Worm (Caenorhabditis elegans): ENCODE data around the gene Y37E11AL.2.

Y37E11AL.2 gene

ce11 chrIV:3740830-3741477 is 42.7 kb downstream of the Y37E11AL.2 start, which contains the start of gene nape-1 (continued):
- no peak for TF ChIP-seq nhr-90 (tag; optimal IDR thresholded peaks at IDR 0.05; ENCODE audit: poor library complexity)
- TF ChIP-seq rnt-1 (tag; optimal IDR thresholded peaks at IDR 0.05) = no peak
- no peak for TF ChIP-seq zip-4 (GFP tag; optimal IDR thresholded peaks at IDR 0.05)
- TF ChIP-seq ceh-82 (tag; optimal IDR thresholded peaks at IDR 0.05) = peak in 1 of 3 experiments; percentile 54
- no peak for TF ChIP-seq unc-30 (tag; optimal IDR thresholded peaks at IDR 0.05)
- no peak for TF ChIP-seq irx-1 (tag; optimal IDR thresholded peaks at IDR 0.05)
- no peak for TF ChIP-seq elt-2 (tag; optimal IDR thresholded peaks at IDR 0.05)
- peak; percentile 41 for TF ChIP-seq nhr-71 (tag; optimal IDR thresholded peaks at IDR 0.05)
- TF ChIP-seq nhr-76 (tag; optimal IDR thresholded peaks at IDR 0.05) = no peak
- TF ChIP-seq xbp-1 (tag; optimal IDR thresholded peaks at IDR 0.05) = peak; percentile 5
- no peak; the same call in 1 of the 2 replicates for TF ChIP-seq nhr-19 (GFP tag; conservative IDR thresholded peaks at IDR 0.05)
- TF ChIP-seq egl-27 (tag; optimal IDR thresholded peaks at IDR 0.05) = no peak
- peak; percentile 47 for TF ChIP-seq fkh-8 (tag; optimal IDR thresholded peaks at IDR 0.05)
- no peak for TF ChIP-seq aha-1 (tag; optimal IDR thresholded peaks at IDR 0.05)
- no peak for TF ChIP-seq C16A3.4 (tag; optimal IDR thresholded peaks at IDR 0.05)
- TF ChIP-seq nhr-237 (tag; optimal IDR thresholded peaks at IDR 0.05) = no peak
- TF ChIP-seq nhr-77 (tag; optimal IDR thresholded peaks at IDR 0.05) = peak; percentile 77
- TF ChIP-seq aly-2 (tag; optimal IDR thresholded peaks at IDR 0.05) = no peak
- no peak for TF ChIP-seq C34B4.2 (tag; optimal IDR thresholded peaks at IDR 0.05)
- TF ChIP-seq unc-62 (GFP tag; optimal IDR thresholded peaks at IDR 0.05) = no peak
- no peak for TF ChIP-seq efl-3 (GFP tag; optimal IDR thresholded peaks at IDR 0.05)
- peak in 1 of 2 experiments; percentile 64 for TF ChIP-seq mdl-1 (tag; optimal IDR thresholded peaks at IDR 0.05)
- TF ChIP-seq dsc-1 (tag; optimal IDR thresholded peaks at IDR 0.05) = no peak
- TF ChIP-seq nhr-20 (tag; optimal IDR thresholded peaks at IDR 0.05) = peak; percentile 18
- no peak for TF ChIP-seq unc-130 (tag; optimal IDR thresholded peaks at IDR 0.05)
- TF ChIP-seq sup-37 (GFP tag; optimal IDR thresholded peaks at IDR 0.05) = no peak
- TF ChIP-seq hpl-2 (GFP tag; optimal IDR thresholded peaks at IDR 0.05) = no peak
- no peak for TF ChIP-seq nhr-11 (tag; optimal IDR thresholded peaks at IDR 0.05)
- TF ChIP-seq snu-23 (GFP tag; optimal IDR thresholded peaks at IDR 0.05) = peak; percentile 31
- TF ChIP-seq tlp-1 (tag; optimal IDR thresholded peaks at IDR 0.05) = no peak
- no peak for TF ChIP-seq fos-1 (tag; optimal IDR thresholded peaks at IDR 0.05)
- no peak for TF ChIP-seq C04F5.9 (tag; optimal IDR thresholded peaks at IDR 0.05)
- TF ChIP-seq lin-13 (GFP tag; optimal IDR thresholded peaks at IDR 0.05) = no peak
- TF ChIP-seq lin-39 (tag; optimal IDR thresholded peaks at IDR 0.05) = no peak
- TF ChIP-seq fkh-4 (tag; optimal IDR thresholded peaks at IDR 0.05; ENCODE audit: borderline replicate concordance) = no peak
- no peak for TF ChIP-seq pqm-1 (tag; optimal IDR thresholded peaks at IDR 0.05)
- no peak for TF ChIP-seq egl-13 (tag; optimal IDR thresholded peaks at IDR 0.05)
- no peak for TF ChIP-seq skn-1 (tag; optimal IDR thresholded peaks at IDR 0.05)

ce11 chrIV:3741874-3742273 is 43.6 kb downstream of the Y37E11AL.2 start:
- TF ChIP-seq efl-1 (optimal IDR thresholded peaks at IDR 0.05) (no peak), efl-1 (GFP tag; optimal IDR thresholded peaks at IDR 0.05 in 1 of 2) (peak in 1 of 2 experiments; percentile 87), fos-1 (tag; optimal IDR thresholded peaks at IDR 0.05) (no peak), lin-35 (GFP tag; optimal IDR thresholded peaks at IDR 0.05) (no peak)

ce11 chrIV:3742426-3742839 is 44.1 kb downstream of the Y37E11AL.2 start:
- TF ChIP-seq pqm-1 (tag; optimal IDR thresholded peaks at IDR 0.05) = peak; percentile 17
- TF ChIP-seq ces-1 (GFP tag; optimal IDR thresholded peaks at IDR 0.05) = no peak
- TF ChIP-seq nhr-11 (tag; optimal IDR thresholded peaks at IDR 0.05) = peak; percentile 72
- TF ChIP-seq swsn-7 (tag; optimal IDR thresholded peaks at IDR 0.05) = peak; percentile 89
- peak; percentile 52 to 65 (median 61) for TF ChIP-seq dpl-1 (GFP tag; optimal IDR thresholded peaks at IDR 0.05)
- no peak for TF ChIP-seq nhr-28 (tag; optimal IDR thresholded peaks at IDR 0.05)
- peak; percentile 75 for TF ChIP-seq nhr-90 (tag; optimal IDR thresholded peaks at IDR 0.05; ENCODE audit: poor library complexity)
- peak; percentile 39 for TF ChIP-seq aha-1 (tag; optimal IDR thresholded peaks at IDR 0.05)
- no peak for TF ChIP-seq alr-1 (tag; optimal IDR thresholded peaks at IDR 0.05; ENCODE audit: borderline replicate concordance)
- TF ChIP-seq snpc-4 (tag; optimal IDR thresholded peaks at IDR 0.05) = peak; percentile 61
- peak; percentile 76 for TF ChIP-seq xbp-1 (tag; optimal IDR thresholded peaks at IDR 0.05)
- TF ChIP-seq fos-1 (tag; optimal IDR thresholded peaks at IDR 0.05) = peak; percentile 84
- TF ChIP-seq lsy-2 (tag; optimal IDR thresholded peaks at IDR 0.05) = peak; percentile 80 to 91
- no peak for TF ChIP-seq unc-62 (GFP tag; optimal IDR thresholded peaks at IDR 0.05)
- TF ChIP-seq Y116A8C.19 (tag; optimal IDR thresholded peaks at IDR 0.05; ENCODE audit: borderline replicate concordance) = no peak
- TF ChIP-seq hlh-17 (GFP tag; optimal IDR thresholded peaks at IDR 0.05; ENCODE audit: borderline replicate concordance) = no peak
- peak; percentile 77 for TF ChIP-seq skn-1 (tag; optimal IDR thresholded peaks at IDR 0.05)
